Worm (Caenorhabditis elegans): ENCODE results near the gene swsn-6.

The swsn-6 gene

ce11 chrIV:5409112-5409511 lies 14.3 kb downstream of the swsn-6 start:
- TF ChIP-seq peb-1 (tag; optimal IDR thresholded peaks at IDR 0.05) (no peak), R02D3.7 (tag; optimal IDR thresholded peaks at IDR 0.05) (no peak), alr-1 (tag; optimal IDR thresholded peaks at IDR 0.05) (no peak), blmp-1 (tag; optimal IDR thresholded peaks at IDR 0.05; ENCODE audit: insufficient read depth) (no peak), ztf-1 (GFP tag; conservative IDR thresholded peaks at IDR 0.05) (no peak), unc-62 (GFP tag; optimal IDR thresholded peaks at IDR 0.05) (no peak), unc-39 (tag; optimal IDR thresholded peaks at IDR 0.05) (no peak), nhr-12 (tag; optimal IDR thresholded peaks at IDR 0.05) (no peak), unc-55 (GFP tag; optimal IDR thresholded peaks at IDR 0.05) (no peak)

ce11 chrIV:5411120-5411519 lies 16.3 kb downstream of the swsn-6 start, which contains the start of gene ZK616.65:
Gene ZK616.65 (minus strand): TSS chrIV:5411220.
- TF ChIP-seq R02D3.7 (tag; optimal IDR thresholded peaks at IDR 0.05) (no peak), snpc-4 (tag; optimal IDR thresholded peaks at IDR 0.05) (no peak), lin-13 (GFP tag; optimal IDR thresholded peaks at IDR 0.05) (no peak), C34F6.9 (tag; optimal IDR thresholded peaks at IDR 0.05) (no peak), blmp-1 (tag; optimal IDR thresholded peaks at IDR 0.05; ENCODE audit: insufficient read depth) (no peak), mab-5 (tag; optimal IDR thresholded peaks at IDR 0.05) (no peak), elt-3 (tag; optimal IDR thresholded peaks at IDR 0.05) (no peak), nhr-23 (tag; optimal IDR thresholded peaks at IDR 0.05) (no peak), nhr-129 (tag; optimal IDR thresholded peaks at IDR 0.05) (no peak), aly-2 (tag; optimal IDR thresholded peaks at IDR 0.05) (no peak), nhr-77 (tag; optimal IDR thresholded peaks at IDR 0.05) (no peak), alr-1 (tag; optimal IDR thresholded peaks at IDR 0.05) (no peak), lsy-2 (tag; optimal IDR thresholded peaks at IDR 0.05) (no peak), egl-27 (tag; optimal IDR thresholded peaks at IDR 0.05) (no peak), dmd-4 (tag; optimal IDR thresholded peaks at IDR 0.05) (no peak), nhr-11 (tag; optimal IDR thresholded peaks at IDR 0.05) (no peak), mbf-1 (tag; optimal IDR thresholded peaks at IDR 0.05) (no peak), nhr-6 (tag; optimal IDR thresholded peaks at IDR 0.05) (no peak), peb-1 (tag; optimal IDR thresholded peaks at IDR 0.05) (no peak), elt-1 (tag; optimal IDR thresholded peaks at IDR 0.05) (no peak)

DNA sequence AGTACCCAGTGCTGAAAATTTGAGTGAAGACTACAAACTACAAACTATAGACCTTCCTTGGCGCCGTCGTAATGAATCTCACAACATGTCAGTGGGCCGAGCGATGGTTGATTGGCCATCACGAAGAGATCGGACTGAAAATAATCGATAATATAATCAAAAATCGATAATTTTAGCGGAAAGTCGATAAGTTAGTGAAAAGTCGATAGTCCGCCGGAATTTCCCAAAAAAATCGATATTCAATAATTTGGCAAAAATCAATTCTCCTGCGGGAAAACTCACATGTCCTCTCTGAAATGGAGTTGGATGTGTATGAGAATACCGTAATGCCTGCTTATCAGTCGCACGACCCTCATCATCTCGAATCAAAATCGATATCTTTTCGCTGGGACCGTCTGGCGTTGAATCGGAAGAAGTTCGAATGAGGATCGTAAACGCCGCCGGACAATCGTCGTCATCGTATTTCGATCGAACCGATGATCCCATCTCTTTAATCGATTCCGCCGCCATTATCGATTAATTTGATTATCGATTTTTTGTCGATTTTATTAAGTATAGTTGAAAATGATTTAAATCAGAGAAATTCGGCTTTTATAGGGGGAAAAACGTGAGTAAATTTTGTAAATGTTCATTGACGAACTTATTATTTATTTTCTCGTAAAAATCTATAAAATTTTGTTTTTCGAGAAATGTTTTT lies 17.0 kb downstream of the swsn-6 start, which contains the start of gene ZK616.8:
TSS of gene ZK616.8 (minus strand) at position 553 of the 697 bp plus-strand sequence.
- TF ChIP-seq gmeb-1 (tag; optimal IDR thresholded peaks at IDR 0.05) (no peak), nhr-10 (tag; optimal IDR thresholded peaks at IDR 0.05) (no peak), mab-5 (tag; optimal IDR thresholded peaks at IDR 0.05) (no peak), ama-1 (optimal IDR thresholded peaks at IDR 0.05) (no peak), blmp-1 (tag; optimal IDR thresholded peaks at IDR 0.05; ENCODE audit: insufficient read depth) (no peak), sma-9 (GFP tag; optimal IDR thresholded peaks at IDR 0.05) (no peak), sma-9 (tag; optimal IDR thresholded peaks at IDR 0.05) (no peak), lin-13 (GFP tag; optimal IDR thresholded peaks at IDR 0.05) (no peak), nhr-25 (tag; optimal IDR thresholded peaks at IDR 0.05) (no peak), sma-3 (GFP tag; optimal IDR thresholded peaks at IDR 0.05) (no peak), mdl-1 (tag; optimal IDR thresholded peaks at IDR 0.05) (no peak), unc-39 (tag; optimal IDR thresholded peaks at IDR 0.05) (no peak)

DNA sequence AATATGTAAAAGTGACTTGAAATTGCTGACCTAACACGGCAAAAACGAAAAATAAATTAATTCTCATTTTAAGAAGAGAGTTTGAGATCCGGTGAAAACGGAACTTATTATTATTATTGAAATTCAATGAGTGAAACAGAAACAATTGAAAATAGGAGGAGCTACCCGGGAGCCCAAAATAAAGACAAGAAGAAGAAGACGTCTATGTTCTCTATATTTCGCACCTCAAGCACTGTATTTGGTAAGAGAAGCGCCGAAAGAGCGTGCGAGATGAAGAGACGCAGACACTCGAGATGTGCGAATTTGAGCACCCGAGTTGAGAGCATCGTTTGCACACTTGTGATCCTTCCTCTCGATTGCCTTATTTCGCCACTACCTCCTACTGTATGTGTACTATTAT lies 20.9 kb downstream of the swsn-6 start, which contains the start of gene spp-7:
TSS of gene spp-7 (minus strand) at position 101 of the 400 bp plus-strand sequence.
- TF ChIP-seq nhr-6 (tag; optimal IDR thresholded peaks at IDR 0.05) = no peak
- TF ChIP-seq nhr-25 (tag; optimal IDR thresholded peaks at IDR 0.05) = no peak
- no peak for TF ChIP-seq unc-62 (GFP tag; optimal IDR thresholded peaks at IDR 0.05)
- TF ChIP-seq lin-39 (tag; optimal IDR thresholded peaks at IDR 0.05) = no peak
- TF ChIP-seq R02D3.7 (tag; optimal IDR thresholded peaks at IDR 0.05) = no peak
- no peak for TF ChIP-seq ceh-16 (tag; optimal IDR thresholded peaks at IDR 0.05)

DNA sequence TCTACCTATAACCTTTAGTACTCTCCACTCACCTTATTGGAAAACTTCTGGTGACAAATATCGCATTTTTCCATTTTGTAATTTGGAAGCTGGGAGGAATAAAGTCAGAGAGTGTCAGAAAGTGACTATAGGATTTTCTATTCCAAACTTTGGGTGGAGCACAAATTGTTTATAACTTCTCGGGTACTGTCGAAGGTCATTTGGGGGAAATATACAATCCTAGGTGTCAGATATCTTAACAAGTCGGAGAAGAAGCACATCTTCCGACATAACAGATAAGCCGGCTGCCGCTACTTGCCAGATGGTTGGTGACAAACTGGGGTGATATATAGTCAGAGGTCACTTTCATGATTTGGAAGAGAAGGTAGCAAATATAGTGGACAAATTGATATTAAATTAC lies 24.3 kb downstream of the swsn-6 start, which contains the start of gene ehn-3:
TSS of gene ehn-3 (minus strand) at position 101 of the 400 bp plus-strand sequence.
- TF ChIP-seq nhr-12 (tag; optimal IDR thresholded peaks at IDR 0.05) (no peak), ztf-4 (tag; optimal IDR thresholded peaks at IDR 0.05) (no peak), blmp-1 (tag; optimal IDR thresholded peaks at IDR 0.05; ENCODE audit: insufficient read depth) (no peak), F13H6.1 (tag; optimal IDR thresholded peaks at IDR 0.05) (no peak), nhr-21 (tag; optimal IDR thresholded peaks at IDR 0.05) (no peak), sma-3 (GFP tag; optimal IDR thresholded peaks at IDR 0.05) (no peak), nhr-129 (tag; optimal IDR thresholded peaks at IDR 0.05) (no peak), nhr-6 (tag; optimal IDR thresholded peaks at IDR 0.05) (no peak), skn-1 (tag; optimal IDR thresholded peaks at IDR 0.05) (no peak), R02D3.7 (tag; optimal IDR thresholded peaks at IDR 0.05) (no peak), ztf-11 (tag; optimal IDR thresholded peaks at IDR 0.05) (no peak), nhr-23 (tag; optimal IDR thresholded peaks at IDR 0.05) (no peak)
